Fruit fly (Drosophila melanogaster) whole organism, pupa: ENCODE measurements around the gene Epg5.

Experiments
- CG10348 ChIP-seq: fragments of 200-800 bp; sonication (Bioruptor generic); IDR thresholded peaks from 2 replicates; pipeline ENCODE4 v1.3.6; 2022; ENCODE audit warnings: missing biosample characterization, missing genetic modification characterization
- CG12605 ChIP-seq: fragments of 200-800 bp; sonication (Bioruptor generic); IDR thresholded peaks from 2 replicates; pipeline ENCODE4 v1.3.6; 2022; ENCODE audit warnings: missing biosample characterization, missing genetic modification characterization
- CG13204 ChIP-seq: fragments of 200-800 bp; sonication (Bioruptor generic); optimal IDR thresholded peaks from 2 replicates; lab custom pipeline; 2018; ENCODE audit warnings: missing biosample characterization, mild to moderate bottlenecking, missing genetic modification characterization, moderate library complexity
- CG14655 ChIP-seq: fragments of 200-800 bp; sonication (Bioruptor generic); optimal IDR thresholded peaks from 3 replicates; lab custom pipeline; 2017; ENCODE audit warnings: mild to moderate bottlenecking, missing biosample characterization, missing genetic modification reagents, missing genetic modification characterization
- CG15710 ChIP-seq: fragments of 200-800 bp; sonication (Bioruptor generic); optimal IDR thresholded peaks from 2 replicates; lab custom pipeline; 2018; ENCODE audit warnings: missing biosample characterization, mild to moderate bottlenecking, missing genetic modification characterization, moderate library complexity
- CG17806 ChIP-seq: fragments of 200-800 bp; sonication (Bioruptor generic); optimal IDR thresholded peaks from 2 replicates; lab custom pipeline; 2018; ENCODE audit warnings: missing biosample characterization, mild to moderate bottlenecking, missing genetic modification characterization, moderate library complexity
- CG32121 ChIP-seq: fragments of 200-800 bp; sonication (Bioruptor generic); IDR thresholded peaks from 2 replicates; pipeline ENCODE4 v1.3.6; 2022; ENCODE audit warnings: missing biosample characterization, missing genetic modification characterization
- CG34367 ChIP-seq: fragments of 200-800 bp; sonication (Bioruptor generic); optimal IDR thresholded peaks from 2 replicates; lab custom pipeline; 2018; ENCODE audit warnings: missing biosample characterization, mild to moderate bottlenecking, missing genetic modification characterization
- CG4496 ChIP-seq: fragments of 200-800 bp; sonication (Bioruptor generic); IDR thresholded peaks from 3 replicates; pipeline ENCODE4 v1.3.6; 2022; ENCODE audit warnings: missing biosample characterization, missing genetic modification characterization
- CG8159 ChIP-seq: fragments of 200-800 bp; sonication (Bioruptor generic); optimal IDR thresholded peaks from 3 replicates; lab custom pipeline; 2018; ENCODE audit warnings: missing biosample characterization, mild to moderate bottlenecking, missing genetic modification characterization, moderate library complexity
- CG8301 ChIP-seq: fragments of 200-800 bp; sonication (Bioruptor generic); optimal IDR thresholded peaks from 2 replicates; lab custom pipeline; 2018; ENCODE audit warnings: missing biosample characterization, mild to moderate bottlenecking, missing genetic modification characterization
- CG9948 ChIP-seq: fragments of 200-800 bp; sonication (Bioruptor generic); optimal IDR thresholded peaks from 2 replicates; lab custom pipeline; 2018; ENCODE audit warnings: missing biosample characterization, mild to moderate bottlenecking, missing genetic modification characterization, moderate library complexity
- D1 ChIP-seq: fragments of 200-800 bp; sonication (Bioruptor generic); optimal IDR thresholded peaks from 2 replicates; lab custom pipeline; 2018; ENCODE audit warnings: missing biosample characterization, mild to moderate bottlenecking, missing genetic modification characterization, moderate library complexity
- EcR ChIP-seq: fragments of 200-800 bp; sonication (Bioruptor generic); optimal IDR thresholded peaks from 3 replicates; lab custom pipeline; 2019; ENCODE audit warnings: missing biosample characterization, missing genetic modification characterization, mild to moderate bottlenecking, moderate library complexity, missing genetic modification reagents
- Ets98B ChIP-seq: fragments of 200-800 bp; sonication (Bioruptor generic); IDR thresholded peaks from 2 replicates; pipeline ENCODE4 v1.3.6; 2022; ENCODE audit warnings: missing biosample characterization, missing genetic modification characterization
- Pif1A ChIP-seq: fragments of 200-800 bp; sonication (Bioruptor generic); optimal IDR thresholded peaks from 3 replicates; lab custom pipeline; 2016; ENCODE audit warnings: missing biosample characterization, missing genetic modification characterization
- Pif1B ChIP-seq: fragments of 200-800 bp; sonication (Bioruptor generic); optimal IDR thresholded peaks from 3 replicates; lab custom pipeline; 2016; ENCODE audit warnings: missing biosample characterization, missing genetic modification characterization
- Snoo ChIP-seq: fragments of 200-800 bp; sonication (Bioruptor generic); optimal IDR thresholded peaks from 3 replicates; lab custom pipeline; 2017; ENCODE audit warnings: missing biosample characterization, mild to moderate bottlenecking, missing genetic modification characterization, inconsistent platforms
- fd96Ca ChIP-seq: fragments of 200-800 bp; sonication (Bioruptor generic); IDR thresholded peaks from 3 replicates; pipeline ENCODE4 v1.3.6; 2022; ENCODE audit warnings: missing biosample characterization, missing genetic modification characterization
- gl ChIP-seq: fragments of 200-800 bp; sonication (Bioruptor generic); optimal IDR thresholded peaks from 2 replicates; lab custom pipeline; 2018; ENCODE audit warnings: missing biosample characterization, mild to moderate bottlenecking, missing genetic modification characterization
- rn ChIP-seq: fragments of 200-800 bp; sonication (Bioruptor generic); IDR thresholded peaks from 2 replicates; pipeline ENCODE4 v1.3.6; 2022; ENCODE audit warnings: missing biosample characterization, missing genetic modification characterization

Gene Epg5

DNA sequence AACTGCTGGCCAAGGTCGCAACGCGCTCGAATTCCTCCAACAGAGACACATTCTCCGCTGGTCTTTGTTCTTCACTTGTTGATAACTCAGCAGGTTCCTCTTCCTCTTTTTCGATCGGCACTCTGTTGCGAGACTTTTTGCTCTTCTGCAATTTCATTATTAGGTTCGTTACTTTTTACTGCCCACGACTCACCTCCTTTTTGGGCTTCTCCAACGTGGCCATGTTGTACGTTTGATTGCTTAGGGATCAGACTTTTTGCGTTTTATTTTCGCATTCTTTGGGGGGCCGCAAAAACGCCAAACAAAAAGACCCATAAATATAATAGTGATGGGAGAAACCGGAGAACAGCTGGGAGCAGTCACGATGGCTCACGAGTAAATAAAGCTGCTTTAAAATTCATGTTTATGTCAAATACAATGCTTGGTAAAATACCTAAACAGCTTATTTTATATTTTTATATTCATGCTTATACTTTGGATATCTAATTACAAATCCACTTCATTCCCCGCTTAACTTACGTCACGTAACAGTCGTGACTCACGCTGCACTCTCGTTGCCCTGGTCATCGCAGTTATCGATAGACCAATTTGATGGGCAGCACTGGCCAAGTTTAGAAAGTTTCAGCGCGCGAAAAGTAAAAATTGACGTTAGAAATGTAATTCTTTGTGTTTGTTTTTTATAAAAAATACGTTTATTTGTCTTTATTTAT, at the start of gene Epg5:
TSS of gene Epg5 (minus strand) at position 326 of the 710 bp plus-strand sequence.
- peak; percentile 71; the same call in 2 of the 3 replicates for TF ChIP-seq CG4496
- TF ChIP-seq EcR: no peak
- TF ChIP-seq Pif1A: no peak
- TF ChIP-seq CG9948: no peak
- TF ChIP-seq Pif1B (GFP tag; lab: Kevin White, UChicago): no peak
- no peak for TF ChIP-seq D1
- no peak for TF ChIP-seq CG8301 (tag; lab: Kevin White, UChicago)
- no peak for TF ChIP-seq CG14655 (GFP tag; lab: Kevin White, UChicago)
- 0 out of 2 replicates have a peak, but pooled peaks have one; percentile 13 for TF ChIP-seq CG32121
- TF ChIP-seq Snoo (tag; lab: Kevin White, UChicago): peak; percentile 20
- TF ChIP-seq gl: no peak
- TF ChIP-seq CG10348 (GFP tag; lab: Robert Waterston, UW): no peak
- TF ChIP-seq fd96Ca (GFP tag; lab: Robert Waterston, UW): peak; percentile 74; the same call in 2 of the 3 replicates
- peak; percentile 56 for TF ChIP-seq CG17806 (tag; lab: Kevin White, UChicago)
- TF ChIP-seq CG8159 (tag; lab: Kevin White, UChicago): no peak
- no peak for TF ChIP-seq CG13204
- TF ChIP-seq rn: peak; percentile 50
- peak; percentile 65 for TF ChIP-seq CG15710 (tag; lab: Kevin White, UChicago)
- 0 out of 2 replicates have a peak, but pooled peaks have one; percentile 6 for TF ChIP-seq CG12605
- no peak for TF ChIP-seq CG34367 (tag; lab: Kevin White, UChicago)
- TF ChIP-seq Ets98B (GFP tag; lab: Robert Waterston, UW): no peak; the same call in 1 of the 2 replicates

DNA sequence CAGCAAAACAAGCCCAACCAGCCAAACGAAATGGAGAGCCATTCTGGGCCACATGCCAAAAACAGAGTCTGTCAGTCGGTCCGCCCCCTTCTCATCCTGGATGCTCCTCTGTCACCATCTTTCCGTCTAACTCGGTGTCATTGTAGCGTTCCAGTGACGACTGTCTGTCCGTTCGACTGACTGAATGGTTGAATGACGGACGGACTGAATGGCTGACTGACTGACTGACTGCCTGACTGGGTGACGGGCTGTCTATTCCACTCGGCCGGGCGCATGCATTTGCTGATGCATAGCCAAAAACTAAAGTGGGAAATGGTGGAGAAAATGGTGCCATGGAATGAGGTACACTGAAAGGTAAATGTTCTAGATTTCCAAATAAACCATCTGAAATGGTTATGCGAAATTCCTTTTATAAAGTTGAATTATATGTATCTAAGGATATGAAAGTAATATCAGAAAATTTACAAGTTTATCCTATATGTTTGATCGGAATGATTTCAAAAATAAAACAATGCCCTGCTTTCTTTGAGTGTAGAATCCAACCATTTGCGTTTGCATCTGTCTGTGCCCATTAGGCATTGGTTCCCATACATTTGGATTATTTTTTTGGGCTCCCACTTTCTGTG, 45.7 kb upstream of the Epg5 start:
- TF ChIP-seq CG17806 (tag; lab: Kevin White, UChicago): no peak
- no peak; the same call in 1 of the 2 replicates for TF ChIP-seq Ets98B (GFP tag; lab: Robert Waterston, UW)
- TF ChIP-seq gl: no peak
- no peak for TF ChIP-seq CG34367 (tag; lab: Kevin White, UChicago)
- TF ChIP-seq CG32121: peak; percentile 43; the same call in 1 of the 2 replicates
- no peak for TF ChIP-seq CG8159 (tag; lab: Kevin White, UChicago)
- TF ChIP-seq Snoo (tag; lab: Kevin White, UChicago): no peak
- TF ChIP-seq CG14655 (GFP tag; lab: Kevin White, UChicago): peak; percentile 65
- no peak for TF ChIP-seq CG15710 (tag; lab: Kevin White, UChicago)
- TF ChIP-seq rn: no peak
- 0 out of 3 replicates have a peak, but pooled peaks have one; percentile 26 for TF ChIP-seq fd96Ca (GFP tag; lab: Robert Waterston, UW)
- no peak for TF ChIP-seq D1
- TF ChIP-seq CG4496: peak; percentile 51; the same call in 1 of the 3 replicates
- no peak for TF ChIP-seq CG13204
- TF ChIP-seq EcR: no peak
- no peak for TF ChIP-seq Pif1B (GFP tag; lab: Kevin White, UChicago)
- peak; percentile 65 for TF ChIP-seq CG8301 (tag; lab: Kevin White, UChicago)
- TF ChIP-seq CG12605: no peak
- no peak for TF ChIP-seq CG10348 (GFP tag; lab: Robert Waterston, UW)
- TF ChIP-seq CG9948: no peak
- TF ChIP-seq Pif1A: no peak

DNA sequence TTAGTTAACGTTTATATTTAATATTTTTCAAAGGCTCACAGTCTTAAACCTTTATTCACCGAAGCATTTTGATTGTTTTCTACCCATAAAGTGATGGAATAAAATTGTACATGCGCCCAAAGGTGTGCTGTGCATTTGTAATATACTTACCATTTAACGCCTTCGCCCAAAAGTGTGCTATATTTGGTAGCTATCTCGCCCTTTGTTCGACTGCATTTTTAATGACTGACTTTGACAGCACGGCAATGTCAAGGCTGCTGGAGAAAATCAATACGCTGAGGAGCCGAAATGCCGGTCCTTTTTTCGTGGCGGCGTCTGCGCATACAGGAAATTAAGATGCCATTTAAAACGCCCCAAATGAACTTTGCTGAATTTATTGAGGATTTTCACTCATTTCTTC, 40.1 kb upstream of the Epg5 start:
- no peak for TF ChIP-seq CG13204
- TF ChIP-seq CG4496: peak; percentile 72
- peak; percentile 25 for TF ChIP-seq D1

- peak; percentile 53 for TF ChIP-seq CG14655 (GFP tag; lab: Kevin White, UChicago)
- peak; percentile 41 for TF ChIP-seq CG8159 (tag; lab: Kevin White, UChicago)
- peak; percentile 25 for TF ChIP-seq CG15710 (tag; lab: Kevin White, UChicago)
- TF ChIP-seq CG10348 (GFP tag; lab: Robert Waterston, UW): no peak
- TF ChIP-seq Pif1A: peak; percentile 34
- TF ChIP-seq CG4496: peak; percentile 61; the same call in 1 of the 3 replicates
- no peak for TF ChIP-seq fd96Ca (GFP tag; lab: Robert Waterston, UW)
- peak; percentile 44 for TF ChIP-seq CG32121
- no peak for TF ChIP-seq CG13204
- no peak for TF ChIP-seq Pif1B (GFP tag; lab: Kevin White, UChicago)
- no peak for TF ChIP-seq CG34367 (tag; lab: Kevin White, UChicago)
- TF ChIP-seq gl: no peak
- peak; percentile 55 for TF ChIP-seq CG8301 (tag; lab: Kevin White, UChicago)
- TF ChIP-seq CG17806 (tag; lab: Kevin White, UChicago): peak; percentile 47
- no peak for TF ChIP-seq D1
- no peak for TF ChIP-seq rn
- peak; percentile 29 for TF ChIP-seq Ets98B (GFP tag; lab: Robert Waterston, UW)
- TF ChIP-seq EcR: no peak
- no peak for TF ChIP-seq CG12605
- no peak for TF ChIP-seq Snoo (tag; lab: Kevin White, UChicago)
- peak; percentile 33 for TF ChIP-seq CG9948
Measured at dm6 chr3R:18796256-18796655, 37.6 kb upstream of the Epg5 start.

dm6 chr3R:18795000-18795810, 36.5 kb upstream of the Epg5 start, which contains the start of gene CG7720:
Gene CG7720 (minus strand): TSS chr3R:18795169.
- TF ChIP-seq CG32121 (0 out of 2 replicates have a peak, but pooled peaks have one; percentile 36), Pif1A (peak; percentile 24), EcR (no peak), CG15710 (tag; lab: Kevin White, UChicago) (peak; percentile 49), Pif1B (GFP tag; lab: Kevin White, UChicago) (no peak), CG13204 (peak; percentile 76), CG12605 (no peak), CG8301 (tag; lab: Kevin White, UChicago) (peak; percentile 68), CG8159 (tag; lab: Kevin White, UChicago) (peak; percentile 70), rn (no peak), Snoo (tag; lab: Kevin White, UChicago) (peak; percentile 14), CG4496 (peak; percentile 48; the same call in 2 of the 3 replicates), CG14655 (GFP tag; lab: Kevin White, UChicago) (peak; percentile 76), Ets98B (GFP tag; lab: Robert Waterston, UW) (no peak), CG17806 (tag; lab: Kevin White, UChicago) (peak; percentile 51), CG34367 (tag; lab: Kevin White, UChicago) (peak; percentile 31), fd96Ca (GFP tag; lab: Robert Waterston, UW) (no peak), CG9948 (peak; percentile 57), CG10348 (GFP tag; lab: Robert Waterston, UW) (no peak), gl (no peak), D1 (no peak)
